Worm (Caenorhabditis elegans) whole organism, mixed stage, embryonic: Measurements from ENCODE around the gene fbxa-19.

ENCODE experiments used
- elt-1 ChIP-seq: sonication (generic microtip); optimal IDR thresholded peaks from 2 replicates; lab custom pipeline; 2017; ENCODE audit warnings: missing genetic modification characterization, mild to moderate bottlenecking, missing compliant biosample characterization, antibody characterized with exemption, moderate library complexity, borderline replicate concordance; ENCODE audit not compliant: insufficient read depth
- elt-3 ChIP-seq: fragments of 150-350 bp; optimal IDR thresholded peaks from 2 replicates; lab custom pipeline; 2014; ENCODE audit warnings: missing biosample characterization, missing genetic modification characterization
- mab-5 ChIP-seq: fragments of 150-350 bp; optimal IDR thresholded peaks from 2 replicates; lab custom pipeline; 2014; ENCODE audit warnings: missing biosample characterization, missing genetic modification characterization
- nhr-12 ChIP-seq: fragments of 150-350 bp; optimal IDR thresholded peaks from 2 replicates; lab custom pipeline; 2014; ENCODE audit warnings: missing biosample characterization, missing genetic modification characterization
- snpc-4 ChIP-seq: fragments of 150-350 bp; optimal IDR thresholded peaks from 2 replicates; lab custom pipeline; 2014; ENCODE audit warnings: missing biosample characterization, missing genetic modification characterization
- unc-62 ChIP-seq: fragments of 150-350 bp; optimal IDR thresholded peaks from 2 replicates; lab custom pipeline; 2014; ENCODE audit warnings: missing biosample characterization, missing genetic modification reagents, missing genetic modification characterization

- TF ChIP-seq unc-62 (GFP tag; lab: Kevin White, UChicago) (no peak), elt-1 (no peak), nhr-12 (no peak), snpc-4 (tag; lab: Kevin White, UChicago) (no peak), mab-5 (tag; lab: Kevin White, UChicago) (no peak), elt-3 (tag; lab: Kevin White, UChicago) (no peak)
These were observed 22.1 kb upstream of the fbxa-19 start, which contains the start of gene fbxa-36 for ce11 chrIII:1293135-1293534.
